Worm (Caenorhabditis elegans) whole organism, midembryonic: ENCODE data around the gene C18H7.7.

Source experiments
- T22C8.4 ChIP-seq: fragments of 200-800 bp; sonication (Bioruptor generic); IDR thresholded peaks from 2 replicates; pipeline ENCODE4 v1.3.6; 2022; ENCODE audit warnings: missing genetic modification characterization, missing compliant biosample characterization
- cog-1 ChIP-seq: sonication (generic microtip); optimal IDR thresholded peaks from 2 replicates; lab custom pipeline; 2016; ENCODE audit warnings: missing genetic modification characterization, missing compliant biosample characterization
- flt-1 ChIP-seq: fragments of 200-800 bp; sonication (Bioruptor generic); IDR thresholded peaks from 2 replicates; pipeline ENCODE4 v1.3.6; 2022; ENCODE audit warnings: missing genetic modification characterization, missing compliant biosample characterization
- klf-2 ChIP-seq: fragments of 200-800 bp; sonication (Bioruptor generic); conservative IDR thresholded peaks from 2 replicates; pipeline ENCODE4 v1.3.6; 2022; ENCODE audit warnings: missing genetic modification reagents, missing genetic modification characterization, missing compliant biosample characterization
- med-1 ChIP-seq: sonication (generic microtip); optimal IDR thresholded peaks from 2 replicates; lab custom pipeline; 2017; ENCODE audit warnings: missing genetic modification characterization, mild to moderate bottlenecking, missing compliant biosample characterization, antibody characterized with exemption, missing genetic modification reagents; ENCODE audit not compliant: insufficient read depth
- ref-1 ChIP-seq: fragments of 200-800 bp; sonication (Bioruptor generic); conservative IDR thresholded peaks from 2 replicates; pipeline ENCODE4 v1.3.6; 2022; ENCODE audit warnings: missing genetic modification reagents, missing genetic modification characterization, missing compliant biosample characterization
- tab-1 ChIP-seq: fragments of 200-800 bp; sonication (Bioruptor generic); IDR thresholded peaks from 2 replicates; pipeline ENCODE4 v1.3.6; 2022; ENCODE audit warnings: missing genetic modification characterization, missing compliant biosample characterization
- ztf-23 ChIP-seq: fragments of 200-800 bp; sonication (Bioruptor generic); IDR thresholded peaks from 2 replicates; pipeline ENCODE4 v1.3.6; 2022; ENCODE audit warnings: missing genetic modification reagents, missing genetic modification characterization, missing compliant biosample characterization
- ztf-29 ChIP-seq: fragments of 200-800 bp; sonication (Bioruptor generic); IDR thresholded peaks from 2 replicates; pipeline ENCODE4 v1.3.6; 2022; ENCODE audit warnings: missing genetic modification reagents, missing genetic modification characterization, missing compliant biosample characterization

DNA sequence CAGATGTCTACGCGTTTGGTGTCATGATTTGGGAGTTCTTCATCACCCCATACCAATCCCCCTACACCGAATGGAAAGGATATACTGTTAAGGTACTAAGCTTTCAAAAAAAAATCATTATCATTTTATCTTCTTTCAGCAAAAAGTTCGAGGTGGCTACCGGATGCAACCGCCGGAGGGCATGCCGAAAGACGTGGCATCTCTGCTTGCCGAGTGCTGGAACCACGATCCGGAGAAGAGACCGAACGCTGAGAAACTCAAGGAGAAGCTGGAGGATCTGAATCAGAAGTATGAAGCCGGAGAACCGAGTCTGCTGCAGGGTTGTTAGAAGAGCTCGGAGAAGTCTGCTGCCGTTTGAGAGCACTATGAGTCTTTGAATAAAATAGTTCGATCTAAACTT is 1.4 kb downstream of the C18H7.7 start:
- TF ChIP-seq med-1 (GFP tag; lab: Kevin White, UChicago) (no peak), klf-2 (GFP tag; lab: Robert Waterston, UW) (no peak), ref-1 (no peak), ztf-29 (no peak), flt-1 (GFP tag; lab: Robert Waterston, UW) (no peak), T22C8.4 (GFP tag; lab: Robert Waterston, UW) (no peak), ztf-23 (GFP tag; lab: Robert Waterston, UW) (no peak), cog-1 (no peak), tab-1 (no peak)
